Worm (Caenorhabditis elegans) whole organism, L1 larva: Measurements from ENCODE around the gene W08F4.13.
"Not testable (repeated sequence)": the region's sequence is repeated elsewhere in the genome, so short reads cannot be mapped to it uniquely, and the experiment has no call there.

ENCODE experiments used
- C04F5.9 ChIP-seq: sonication (generic microtip); optimal IDR thresholded peaks from 2 replicates; lab custom pipeline; 2016; ENCODE audit warnings: missing genetic modification characterization, missing compliant biosample characterization
- C34B4.2 ChIP-seq: sonication (generic microtip); optimal IDR thresholded peaks from 2 replicates; lab custom pipeline; 2017; ENCODE audit warnings: mild to moderate bottlenecking, missing genetic modification characterization, missing compliant biosample characterization
- Y116A8C.19 ChIP-seq: sonication (generic microtip); optimal IDR thresholded peaks from 2 replicates; lab custom pipeline; 2016; ENCODE audit warnings: missing compliant biosample characterization, missing genetic modification characterization, borderline replicate concordance
- aha-1 ChIP-seq: fragments of 150-350 bp; optimal IDR thresholded peaks from 2 replicates; lab custom pipeline; 2014; ENCODE audit warnings: missing biosample characterization, missing genetic modification characterization
- ama-1 ChIP-seq: fragments of 150-350 bp; optimal IDR thresholded peaks from 2 replicates; lab custom pipeline; 2014
- blmp-1 ChIP-seq: fragments of 150-350 bp; optimal IDR thresholded peaks from 2 replicates; lab custom pipeline; 2014; ENCODE audit warnings: missing biosample characterization, missing genetic modification characterization
- ceh-90 ChIP-seq: sonication (generic microtip); optimal IDR thresholded peaks from 2 replicates; lab custom pipeline; 2016; ENCODE audit warnings: missing genetic modification characterization, missing compliant biosample characterization
- ces-1 ChIP-seq: fragments of 150-350 bp; optimal IDR thresholded peaks from 2 replicates; lab custom pipeline; 2014; ENCODE audit warnings: missing biosample characterization, missing genetic modification reagents, missing genetic modification characterization
- dpl-1 ChIP-seq, 3 experiments: fragments of 150-350 bp in 2 of 3; sonication (generic microtip) in 1 of 3; optimal IDR thresholded peaks; 2 replicates each; lab custom pipeline; 2014 to 2017; ENCODE audit warnings: missing biosample characterization in 3 of 3, missing genetic modification characterization in 3 of 3, missing genetic modification reagents in 3 of 3
- dsc-1 ChIP-seq: sonication (generic microtip); optimal IDR thresholded peaks from 2 replicates; lab custom pipeline; 2016; ENCODE audit warnings: mild to moderate bottlenecking, missing genetic modification characterization, missing compliant biosample characterization
- efl-3 ChIP-seq: fragments of 200-800 bp; sonication (Bioruptor generic); optimal IDR thresholded peaks from 2 replicates; lab custom pipeline; 2018; ENCODE audit warnings: mild to moderate bottlenecking, missing genetic modification characterization, missing compliant biosample characterization
- egl-27 ChIP-seq, 2 experiments: fragments of 150-350 bp in 1 of 2; sonication (generic microtip); optimal IDR thresholded peaks; 3 replicates each; lab custom pipeline; 2017 to 2018; ENCODE audit warnings: missing biosample characterization in 2 of 2, missing genetic modification characterization in 2 of 2, missing genetic modification reagents in 2 of 2
- elt-2 ChIP-seq: sonication (generic microtip); optimal IDR thresholded peaks from 2 replicates; lab custom pipeline; 2016; ENCODE audit warnings: missing genetic modification characterization, mild to moderate bottlenecking, inconsistent platforms, missing compliant biosample characterization, missing genetic modification reagents
- elt-3 ChIP-seq, 6 experiments: fragments of 150-350 bp in 1 of 6; sonication (generic microtip); optimal IDR thresholded peaks; 2 replicates each; lab custom pipeline; 2017 to 2018; ENCODE audit warnings: missing biosample characterization in 6 of 6, missing genetic modification characterization in 6 of 6, inconsistent platforms in 1 of 6
- fkh-10 ChIP-seq: sonication (generic microtip); optimal IDR thresholded peaks from 2 replicates; lab custom pipeline; 2017; ENCODE audit warnings: missing biosample characterization, missing genetic modification reagents, missing genetic modification characterization
- fkh-8 ChIP-seq: sonication (generic microtip); optimal IDR thresholded peaks from 2 replicates; lab custom pipeline; 2016; ENCODE audit warnings: mild to moderate bottlenecking, missing genetic modification characterization, missing compliant biosample characterization
- hlh-17 ChIP-seq: fragments of 200-800 bp; sonication (Bioruptor generic); optimal IDR thresholded peaks from 2 replicates; lab custom pipeline; 2018; ENCODE audit warnings: missing genetic modification characterization, mild to moderate bottlenecking, missing compliant biosample characterization, moderate library complexity, borderline replicate concordance
- isw-1 ChIP-seq: fragments of 200-800 bp; sonication (Bioruptor generic); IDR thresholded peaks from 2 replicates; pipeline ENCODE4 v1.3.6; 2022; ENCODE audit warnings: missing genetic modification characterization, missing compliant biosample characterization
- jun-1 ChIP-seq: fragments of 150-350 bp; optimal IDR thresholded peaks from 2 replicates; lab custom pipeline; 2014; ENCODE audit warnings: missing biosample characterization, missing genetic modification reagents, missing genetic modification characterization
- lin-13 ChIP-seq: fragments of 150-350 bp; optimal IDR thresholded peaks from 2 replicates; lab custom pipeline; 2014; ENCODE audit warnings: missing biosample characterization, missing genetic modification reagents, missing genetic modification characterization
- lin-14 ChIP-seq: fragments of 200-800 bp; sonication (Bioruptor generic); optimal IDR thresholded peaks from 2 replicates; lab custom pipeline; 2018; ENCODE audit warnings: mild to moderate bottlenecking, missing genetic modification characterization, moderate library complexity, missing compliant biosample characterization
- lin-35 ChIP-seq, 2 experiments: fragments of 150-350 bp; optimal IDR thresholded peaks; 2 replicates each; lab custom pipeline; 2014; ENCODE audit warnings: missing biosample characterization in 2 of 2, missing genetic modification characterization in 2 of 2, missing genetic modification reagents in 2 of 2
- lsy-2 ChIP-seq, 2 experiments: fragments of 150-350 bp; optimal IDR thresholded peaks; 2 replicates each; lab custom pipeline; 2014; ENCODE audit warnings: missing biosample characterization in 2 of 2, missing genetic modification characterization in 2 of 2
- mab-9 ChIP-seq: fragments of 200-800 bp; sonication (Bioruptor generic); IDR thresholded peaks from 2 replicates; pipeline ENCODE4 v1.3.6; 2022; ENCODE audit warnings: missing genetic modification reagents, missing genetic modification characterization, missing compliant biosample characterization
- mep-1 ChIP-seq: fragments of 150-350 bp; optimal IDR thresholded peaks from 2 replicates; lab custom pipeline; 2014; ENCODE audit warnings: missing biosample characterization, missing genetic modification characterization
- nhr-12 ChIP-seq: sonication (generic microtip); optimal IDR thresholded peaks from 2 replicates; lab custom pipeline; 2017; ENCODE audit warnings: missing biosample characterization, missing genetic modification characterization
- nhr-28 ChIP-seq: fragments of 150-350 bp; optimal IDR thresholded peaks from 2 replicates; lab custom pipeline; 2014; ENCODE audit warnings: missing biosample characterization, missing genetic modification characterization
- nhr-76 ChIP-seq: sonication (generic microtip); optimal IDR thresholded peaks from 2 replicates; lab custom pipeline; 2017; ENCODE audit warnings: missing biosample characterization, missing genetic modification characterization
- nhr-77 ChIP-seq: fragments of 150-350 bp; optimal IDR thresholded peaks from 2 replicates; lab custom pipeline; 2014; ENCODE audit warnings: missing biosample characterization, missing genetic modification characterization
- nhr-84 ChIP-seq: sonication (generic microtip); optimal IDR thresholded peaks from 2 replicates; lab custom pipeline; 2017; ENCODE audit warnings: missing biosample characterization, missing genetic modification characterization
- nhr-85 ChIP-seq: sonication (generic microtip); peaks from one replicate; lab custom pipeline; 2016; ENCODE audit warnings: missing genetic modification characterization, inconsistent platforms, missing compliant biosample characterization
- pag-3 ChIP-seq: sonication (generic microtip); optimal IDR thresholded peaks from 2 replicates; lab custom pipeline; 2017; ENCODE audit warnings: missing genetic modification characterization, mild to moderate bottlenecking, missing compliant biosample characterization, antibody characterized with exemption, borderline replicate concordance; ENCODE audit not compliant: insufficient read depth
- snpc-4 ChIP-seq: fragments of 150-350 bp; optimal IDR thresholded peaks from 2 replicates; lab custom pipeline; 2014; ENCODE audit warnings: missing biosample characterization, missing genetic modification characterization
- snu-23 ChIP-seq: sonication (generic microtip); optimal IDR thresholded peaks from 2 replicates; lab custom pipeline; 2016; ENCODE audit warnings: missing genetic modification characterization, missing compliant biosample characterization
- sptf-1 ChIP-seq: fragments of 150-350 bp; optimal IDR thresholded peaks from 2 replicates; lab custom pipeline; 2014; ENCODE audit warnings: missing biosample characterization, missing genetic modification characterization
- swsn-7 ChIP-seq: sonication (generic microtip); optimal IDR thresholded peaks from 2 replicates; lab custom pipeline; 2016; ENCODE audit warnings: missing genetic modification characterization, missing compliant biosample characterization
- tbx-2 ChIP-seq: sonication (generic microtip); optimal IDR thresholded peaks from 2 replicates; lab custom pipeline; 2016; ENCODE audit warnings: missing genetic modification characterization, missing compliant biosample characterization
- tlp-1 ChIP-seq: fragments of 150-350 bp; optimal IDR thresholded peaks from 2 replicates; lab custom pipeline; 2014; ENCODE audit warnings: missing biosample characterization, missing genetic modification characterization
- unc-30 ChIP-seq: sonication (generic microtip); optimal IDR thresholded peaks from 2 replicates; lab custom pipeline; 2017; ENCODE audit warnings: missing biosample characterization, missing genetic modification characterization
- unc-86 ChIP-seq: sonication (generic microtip); optimal IDR thresholded peaks from 2 replicates; lab custom pipeline; 2016; ENCODE audit warnings: missing genetic modification characterization, missing compliant biosample characterization
- unc-98 ChIP-seq: fragments of 200-800 bp; sonication (Bioruptor generic); IDR thresholded peaks from 2 replicates; pipeline ENCODE4 v1.3.6; 2022; ENCODE audit warnings: missing genetic modification characterization, missing compliant biosample characterization
- ztf-11 ChIP-seq, 2 experiments: sonication (generic microtip); optimal IDR thresholded peaks; 2 replicates each; lab custom pipeline; 2016 to 2017; ENCODE audit warnings: missing genetic modification characterization in 2 of 2, missing biosample characterization in 1 of 2, missing compliant biosample characterization in 1 of 2
- ztf-4 ChIP-seq: fragments of 150-350 bp; optimal IDR thresholded peaks from 2 replicates; lab custom pipeline; 2014; ENCODE audit warnings: missing biosample characterization, missing genetic modification characterization

W08F4.13 gene

ce11 chrII:608341-608740, 23.7 kb downstream of the W08F4.13 start, which contains the start of gene W04H10.6:
Gene W04H10.6 (minus strand): TSS chrII:608441.
- no peak for TF ChIP-seq unc-86 (tag; lab: Kevin White, UChicago)
- TF ChIP-seq blmp-1, result peak; percentile 36
- peak; percentile 31 for TF ChIP-seq snu-23 (GFP tag; lab: Kevin White, UChicago)
- TF ChIP-seq dpl-1 (GFP tag; optimal IDR thresholded peaks at IDR 0.05; lab: Kevin White, UChicago), result peak in 2 of 3 experiments; percentile 20 to 24
- TF ChIP-seq nhr-85 (tag; lab: Kevin White, UChicago), result peak; percentile 78
- TF ChIP-seq, all 84 proteins: peak for 4

DNA sequence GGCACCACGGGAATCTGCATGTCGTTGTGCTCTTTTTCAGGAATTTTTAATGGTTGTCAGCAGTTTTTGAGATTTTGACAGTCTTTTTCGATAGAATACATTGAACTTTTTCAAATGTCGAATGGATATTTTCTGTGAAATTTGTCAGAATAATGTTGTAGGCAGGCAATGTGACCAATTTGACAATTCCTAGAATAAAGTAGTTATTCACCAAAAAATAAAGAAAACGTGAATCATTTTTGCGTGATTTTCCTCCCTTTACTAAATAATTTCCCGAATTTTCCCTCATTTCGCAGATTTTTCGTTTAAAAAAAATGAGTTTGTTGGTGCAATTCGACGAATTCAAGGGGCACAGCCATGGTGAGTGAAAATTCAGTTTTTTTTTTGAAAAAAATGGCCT, 24.2 kb downstream of the W08F4.13 start, which contains the start of gene W04H10.1:
Gene W04H10.1, plus strand, starts transcription at position 301 of the 400 bp plus-strand sequence.
- TF ChIP-seq lin-13 (no peak), elt-2 (no peak), pag-3 (tag; lab: Kevin White, UChicago) (no peak), nhr-84 (tag; lab: Kevin White, UChicago) (no peak), jun-1 (tag; lab: Kevin White, UChicago) (no peak), C04F5.9 (tag; lab: Kevin White, UChicago) (no peak), lin-14 (GFP tag; lab: Kevin White, UChicago) (no peak), snpc-4 (tag; lab: Kevin White, UChicago) (no peak), nhr-85 (tag; lab: Kevin White, UChicago) (no peak), fkh-8 (tag; lab: Kevin White, UChicago) (no peak), lsy-2 (tag; optimal IDR thresholded peaks at IDR 0.05; lab: Kevin White, UChicago) (no peak), elt-3 (tag; optimal IDR thresholded peaks at IDR 0.05; lab: Kevin White, UChicago) (no peak), aha-1 (tag; lab: Kevin White, UChicago) (no peak), unc-98 (GFP tag; lab: Robert Waterston, UW) (no peak), dsc-1 (tag; lab: Kevin White, UChicago) (no peak), unc-30 (tag; lab: Kevin White, UChicago) (no peak), nhr-77 (no peak)

ce11 chrII:612361-612760, 27.8 kb downstream of the W08F4.13 start, which contains the start of gene clec-118:
Gene clec-118 (minus strand): TSS chrII:612461.
- not testable (repeated sequence) for TF ChIP-seq nhr-28 (tag; lab: Kevin White, UChicago); ztf-4; efl-3

DNA sequence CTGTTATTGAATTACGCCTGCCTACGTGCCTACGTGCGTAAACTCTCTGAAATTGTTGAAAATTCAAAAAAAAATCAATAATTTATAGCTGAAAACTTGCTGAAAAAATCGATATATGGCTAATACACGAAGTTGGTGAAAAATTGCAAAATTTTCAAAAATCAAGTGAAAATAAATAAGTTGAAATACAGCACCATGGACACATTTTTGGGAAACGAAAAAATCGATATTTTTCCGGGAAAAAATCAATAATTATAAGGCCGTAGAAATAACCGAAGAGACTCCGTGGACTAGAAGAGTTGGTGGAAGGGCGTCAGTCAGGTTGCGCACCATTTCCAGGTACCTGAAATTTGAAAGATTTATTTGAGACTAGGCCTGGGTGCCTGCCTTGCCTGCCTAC, 30.1 kb downstream of the W08F4.13 start:
- TF ChIP-seq egl-27 (tag; optimal IDR thresholded peaks at IDR 0.05; lab: Kevin White, UChicago) (no peak), mab-9 (GFP tag; lab: Robert Waterston, UW) (no peak), dpl-1 (GFP tag; optimal IDR thresholded peaks at IDR 0.05; lab: Kevin White, UChicago) (no peak)

ce11 chrII:621141-621540, 36.5 kb downstream of the W08F4.13 start:
- TF ChIP-seq elt-2 (peak; percentile 15), mep-1 (tag; lab: Kevin White, UChicago) (no peak), tlp-1 (tag; lab: Kevin White, UChicago) (no peak), tbx-2 (tag; lab: Kevin White, UChicago) (no peak), blmp-1 (no peak), nhr-76 (no peak), lin-35 (GFP tag; optimal IDR thresholded peaks at IDR 0.05; lab: Kevin White, UChicago) (peak in 1 of 2 experiments; percentile 18)

ce11 chrII:622478-622877, 37.9 kb downstream of the W08F4.13 start:
- TF ChIP-seq egl-27 (tag; optimal IDR thresholded peaks at IDR 0.05; lab: Kevin White, UChicago), result no peak
- no peak for TF ChIP-seq pag-3 (tag; lab: Kevin White, UChicago)
- TF ChIP-seq ama-1 (lab: Kevin White, UChicago), result no peak
- TF ChIP-seq sptf-1, result no peak
- TF ChIP-seq nhr-85 (tag; lab: Kevin White, UChicago), result no peak
- no peak for TF ChIP-seq isw-1 (GFP tag; lab: Robert Waterston, UW)
- TF ChIP-seq nhr-12 (tag; lab: Kevin White, UChicago), result no peak
- no peak for TF ChIP-seq ces-1 (GFP tag; lab: Kevin White, UChicago)
- TF ChIP-seq swsn-7 (tag; lab: Kevin White, UChicago), result peak; percentile 9
- TF ChIP-seq lsy-2 (tag; optimal IDR thresholded peaks at IDR 0.05; lab: Kevin White, UChicago), result peak in 1 of 2 experiments; percentile 8
- TF ChIP-seq C34B4.2, result no peak
- no peak for TF ChIP-seq ztf-11 (tag; optimal IDR thresholded peaks at IDR 0.05; lab: Kevin White, UChicago)
- no peak for TF ChIP-seq ceh-90 (tag; lab: Kevin White, UChicago)
- no peak for TF ChIP-seq jun-1 (tag; lab: Kevin White, UChicago)
- TF ChIP-seq nhr-84 (tag; lab: Kevin White, UChicago), result no peak
- no peak for TF ChIP-seq fkh-10 (GFP tag; lab: Kevin White, UChicago)
- TF ChIP-seq dpl-1 (GFP tag; optimal IDR thresholded peaks at IDR 0.05; lab: Kevin White, UChicago), result peak in 1 of 3 experiments; percentile 8
- TF ChIP-seq lin-35 (GFP tag; optimal IDR thresholded peaks at IDR 0.05; lab: Kevin White, UChicago), result peak in 1 of 2 experiments; percentile 35
- TF ChIP-seq Y116A8C.19 (tag; lab: Kevin White, UChicago), result no peak
- no peak for TF ChIP-seq hlh-17 (GFP tag; lab: Kevin White, UChicago)
